Worm (Caenorhabditis elegans) whole organism, mixed stage, embryonic: ENCODE measurements around the gene ZK616.3.

ENCODE experiments used
- M03D4.4 ChIP-seq: sonication (generic microtip); optimal IDR thresholded peaks from 2 replicates; lab custom pipeline; 2017; ENCODE audit warnings: mild to moderate bottlenecking, missing genetic modification characterization, missing compliant biosample characterization
- blmp-1 ChIP-seq: fragments of 150-350 bp; optimal IDR thresholded peaks from 2 replicates; lab custom pipeline; 2014; ENCODE audit warnings: missing biosample characterization, missing genetic modification characterization
- ces-1 ChIP-seq: fragments of 150-350 bp; optimal IDR thresholded peaks from 2 replicates; lab custom pipeline; 2014; ENCODE audit warnings: missing biosample characterization, missing genetic modification reagents, missing genetic modification characterization
- elt-3 ChIP-seq: fragments of 150-350 bp; optimal IDR thresholded peaks from 2 replicates; lab custom pipeline; 2014; ENCODE audit warnings: missing biosample characterization, missing genetic modification characterization
- lsy-2 ChIP-seq: fragments of 150-350 bp; optimal IDR thresholded peaks from 2 replicates; lab custom pipeline; 2014; ENCODE audit warnings: missing biosample characterization, missing genetic modification characterization
- mab-5 ChIP-seq: fragments of 150-350 bp; optimal IDR thresholded peaks from 2 replicates; lab custom pipeline; 2014; ENCODE audit warnings: missing biosample characterization, missing genetic modification characterization
- pha-4 ChIP-seq: fragments of 150-350 bp; optimal IDR thresholded peaks from 2 replicates; lab custom pipeline; 2018; ENCODE audit warnings: missing biosample characterization, missing genetic modification reagents, missing genetic modification characterization
- sem-2 ChIP-seq: fragments of 200-800 bp; sonication (Bioruptor generic); optimal IDR thresholded peaks from 2 replicates; lab custom pipeline; 2018; ENCODE audit warnings: mild to moderate bottlenecking, missing genetic modification characterization, missing compliant biosample characterization
- snpc-4 ChIP-seq: fragments of 150-350 bp; optimal IDR thresholded peaks from 2 replicates; lab custom pipeline; 2014; ENCODE audit warnings: missing biosample characterization, missing genetic modification characterization
- unc-62 ChIP-seq: fragments of 150-350 bp; optimal IDR thresholded peaks from 2 replicates; lab custom pipeline; 2014; ENCODE audit warnings: missing biosample characterization, missing genetic modification reagents, missing genetic modification characterization
- ztf-11 ChIP-seq: fragments of 150-350 bp; optimal IDR thresholded peaks from 2 replicates; lab custom pipeline; 2014; ENCODE audit warnings: missing biosample characterization, missing genetic modification characterization

DNA sequence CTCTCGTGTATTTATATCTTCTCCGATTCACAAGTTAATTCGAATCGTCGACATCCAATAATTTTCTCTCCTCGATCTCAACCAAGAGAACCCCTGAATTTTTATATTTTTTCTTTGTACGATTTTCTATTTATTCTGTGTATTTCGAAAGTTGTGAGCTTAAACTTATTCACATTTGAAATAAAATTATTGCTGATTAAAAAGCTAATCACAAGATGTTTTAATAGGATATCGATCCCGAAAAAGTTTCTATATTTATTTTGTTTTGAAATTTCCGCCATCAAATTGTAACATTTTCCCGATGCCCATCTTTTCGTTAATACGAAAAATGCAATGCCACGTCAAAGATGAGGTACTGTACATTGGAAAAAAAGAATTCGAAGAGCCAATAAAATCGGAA is at the start of gene ZK616.3:
- TF ChIP-seq pha-4 (tag; lab: Kevin White, UChicago): no peak
- no peak for TF ChIP-seq snpc-4
- TF ChIP-seq mab-5 (tag; lab: Kevin White, UChicago): no peak
- no peak for TF ChIP-seq blmp-1
- TF ChIP-seq unc-62 (GFP tag; lab: Kevin White, UChicago): no peak
- TF ChIP-seq M03D4.4 (tag; lab: Kevin White, UChicago): no peak
- TF ChIP-seq ces-1: no peak
- no peak for TF ChIP-seq lsy-2 (tag; lab: Kevin White, UChicago)
- TF ChIP-seq ztf-11 (tag; lab: Kevin White, UChicago): no peak
- no peak for TF ChIP-seq elt-3 (tag; lab: Kevin White, UChicago)
- TF ChIP-seq sem-2 (GFP tag; lab: Kevin White, UChicago): no peak
